Worm (Caenorhabditis elegans) whole organism, midembryonic: ENCODE results near the gene C14A6.5.

Source experiments
- T22C8.4 ChIP-seq: fragments of 200-800 bp; sonication (Bioruptor generic); IDR thresholded peaks from 2 replicates; pipeline ENCODE4 v1.3.6; 2022; ENCODE audit warnings: missing genetic modification characterization, missing compliant biosample characterization
- flt-1 ChIP-seq: fragments of 200-800 bp; sonication (Bioruptor generic); IDR thresholded peaks from 2 replicates; pipeline ENCODE4 v1.3.6; 2022; ENCODE audit warnings: missing genetic modification characterization, missing compliant biosample characterization
- ref-1 ChIP-seq: fragments of 200-800 bp; sonication (Bioruptor generic); conservative IDR thresholded peaks from 2 replicates; pipeline ENCODE4 v1.3.6; 2022; ENCODE audit warnings: missing genetic modification reagents, missing genetic modification characterization, missing compliant biosample characterization
- tab-1 ChIP-seq: fragments of 200-800 bp; sonication (Bioruptor generic); IDR thresholded peaks from 2 replicates; pipeline ENCODE4 v1.3.6; 2022; ENCODE audit warnings: missing genetic modification characterization, missing compliant biosample characterization
- ztf-23 ChIP-seq: fragments of 200-800 bp; sonication (Bioruptor generic); IDR thresholded peaks from 2 replicates; pipeline ENCODE4 v1.3.6; 2022; ENCODE audit warnings: missing genetic modification reagents, missing genetic modification characterization, missing compliant biosample characterization

DNA sequence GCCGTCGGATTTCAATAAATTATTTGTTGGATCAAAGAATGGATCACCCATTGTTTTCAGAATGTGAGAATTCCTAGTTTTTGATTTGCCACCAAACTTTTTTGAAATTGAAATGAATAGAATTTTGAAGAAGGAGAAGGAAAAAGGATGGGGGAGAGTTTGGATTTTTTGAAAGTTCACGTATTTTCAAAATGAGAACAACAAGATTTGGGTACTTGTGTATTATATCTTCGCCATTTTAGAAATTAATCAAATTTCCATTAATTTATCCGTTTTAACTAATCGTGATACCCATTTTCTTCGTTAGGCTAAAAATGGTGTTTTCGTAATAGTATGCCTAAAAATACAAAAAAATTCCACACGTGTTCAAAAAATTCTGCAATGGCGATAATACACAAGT lies 6.9 kb upstream of the C14A6.5 start, which contains the start of gene C14A6.8:
- TF ChIP-seq ref-1 (GFP tag; lab: Robert Waterston, UW) (no peak), T22C8.4 (GFP tag; lab: Robert Waterston, UW) (no peak), flt-1 (GFP tag; lab: Robert Waterston, UW) (no peak), ztf-23 (GFP tag; lab: Robert Waterston, UW) (no peak), tab-1 (GFP tag; lab: Robert Waterston, UW) (no peak)
